Fruit fly (Drosophila melanogaster) whole organism, embryonic: ENCODE data around the gene Mlc1.

ENCODE experiments used
- Abd-B ChIP-seq: fragments of 200-800 bp; sonication (Bioruptor generic); optimal IDR thresholded peaks from 2 replicates; lab custom pipeline; 2018; ENCODE audit warnings: missing biosample characterization, mild to moderate bottlenecking, missing genetic modification characterization, moderate library complexity
- Adf1 ChIP-seq: fragments of 200-800 bp; sonication (Bioruptor generic); IDR thresholded peaks from 2 replicates; pipeline ENCODE4 v1.3.6; 2022; ENCODE audit warnings: missing biosample characterization, missing genetic modification characterization
- Asciz ChIP-seq: fragments of 200-800 bp; sonication (Bioruptor generic); optimal IDR thresholded peaks from 2 replicates; lab custom pipeline; 2017; ENCODE audit warnings: missing biosample characterization, mild to moderate bottlenecking, missing genetic modification characterization, missing genetic modification reagents
- B-H1 ChIP-seq: fragments of 200-800 bp; sonication (Bioruptor generic); IDR thresholded peaks from 3 replicates; pipeline ENCODE4 v1.3.6; 2022; ENCODE audit warnings: missing biosample characterization, missing genetic modification characterization
- CG10959 ChIP-seq: fragments of 200-800 bp; sonication (Bioruptor generic); IDR thresholded peaks from 2 replicates; pipeline ENCODE4 v1.3.6; 2022; ENCODE audit warnings: missing biosample characterization, missing genetic modification characterization
- CG11504 ChIP-seq: fragments of 200-800 bp; sonication (Bioruptor generic); optimal IDR thresholded peaks from 3 replicates; lab custom pipeline; 2019; ENCODE audit warnings: missing biosample characterization, mild to moderate bottlenecking, missing genetic modification characterization, moderate library complexity
- CG12659 ChIP-seq: fragments of 200-800 bp; sonication (Bioruptor generic); optimal IDR thresholded peaks from 3 replicates; lab custom pipeline; 2017; ENCODE audit warnings: mild to moderate bottlenecking, missing biosample characterization, missing genetic modification reagents, missing genetic modification characterization
- CG14667 ChIP-seq: fragments of 200-800 bp; sonication (Bioruptor generic); IDR thresholded peaks from 2 replicates; pipeline ENCODE4 v1.3.6; 2022; ENCODE audit warnings: missing biosample characterization, missing genetic modification characterization
- CG34376 ChIP-seq: fragments of 200-800 bp; sonication (Bioruptor generic); optimal IDR thresholded peaks from 2 replicates; lab custom pipeline; 2018; ENCODE audit warnings: missing biosample characterization, mild to moderate bottlenecking, missing genetic modification characterization
- CG34422 ChIP-seq: fragments of 200-800 bp; sonication (Bioruptor generic); IDR thresholded peaks from 3 replicates; pipeline ENCODE4 v1.3.6; 2022; ENCODE audit warnings: missing biosample characterization, missing genetic modification characterization
- CG4328 ChIP-seq: fragments of 200-800 bp; sonication (Bioruptor generic); optimal IDR thresholded peaks from 3 replicates; lab custom pipeline; 2017; ENCODE audit warnings: missing biosample characterization, missing genetic modification reagents, missing genetic modification characterization
- CG7839 ChIP-seq: fragments of 200-800 bp; sonication (Bioruptor generic); optimal IDR thresholded peaks from 3 replicates; lab custom pipeline; 2018; ENCODE audit warnings: missing biosample characterization, mild to moderate bottlenecking, missing genetic modification characterization, moderate library complexity
- E2f1 ChIP-seq: fragments of 200-800 bp; sonication (Bioruptor generic); IDR thresholded peaks from 2 replicates; pipeline ENCODE4 v1.3.6; 2022; ENCODE audit warnings: missing biosample characterization, missing genetic modification characterization
- ERR ChIP-seq: fragments of 200-800 bp; sonication (Bioruptor generic); optimal IDR thresholded peaks from 2 replicates; lab custom pipeline; 2016; ENCODE audit warnings: missing biosample characterization, missing genetic modification characterization
- HmgD ChIP-seq: fragments of 200-800 bp; sonication (Bioruptor generic); optimal IDR thresholded peaks from 3 replicates; lab custom pipeline; 2016; ENCODE audit warnings: missing biosample characterization, missing genetic modification characterization
- Hr39 ChIP-seq: fragments of >200 bp; optimal IDR thresholded peaks from 2 replicates; lab custom pipeline; 2017
- Med ChIP-seq: fragments of 200-800 bp; sonication (Bioruptor generic); peaks from one replicate; lab custom pipeline; 2016; ENCODE audit warnings: missing biosample characterization, missing genetic modification characterization, mild to moderate bottlenecking, inconsistent platforms, moderate library complexity
- Pdp1 ChIP-seq, 2 experiments: fragments of 200-800 bp; sonication (Bioruptor generic); optimal IDR thresholded peaks; 3 replicates each; lab custom pipeline; 2016; ENCODE audit warnings: missing biosample characterization in 2 of 2, missing genetic modification characterization in 2 of 2, mild to moderate bottlenecking in 1 of 2, moderate library complexity in 1 of 2
- Side ChIP-seq: fragments of 200-800 bp; sonication (Bioruptor generic); optimal IDR thresholded peaks from 2 replicates; lab custom pipeline; 2016; ENCODE audit warnings: missing biosample characterization, missing genetic modification characterization
- Sox102F ChIP-seq: fragments of 200-800 bp; sonication (Bioruptor generic); optimal IDR thresholded peaks from 2 replicates; lab custom pipeline; 2018; ENCODE audit warnings: missing biosample characterization, mild to moderate bottlenecking, missing genetic modification characterization, moderate library complexity
- ab ChIP-seq: fragments of 200-800 bp; sonication (Bioruptor generic); optimal IDR thresholded peaks from 2 replicates; lab custom pipeline; 2016; ENCODE audit warnings: missing biosample characterization, missing genetic modification characterization
- abd-A ChIP-seq: fragments of 200-800 bp; sonication (Bioruptor generic); optimal IDR thresholded peaks from 3 replicates; lab custom pipeline; 2019; ENCODE audit warnings: missing biosample characterization, mild to moderate bottlenecking, missing genetic modification characterization, moderate library complexity
- ash1 ChIP-seq: fragments of 200-800 bp; sonication (Bioruptor generic); optimal IDR thresholded peaks from 2 replicates; lab custom pipeline; 2018; ENCODE audit warnings: missing biosample characterization, mild to moderate bottlenecking, missing genetic modification characterization
- bcd ChIP-seq: fragments of 200-800 bp; sonication (Bioruptor generic); optimal IDR thresholded peaks from 2 replicates; lab custom pipeline; 2017; ENCODE audit warnings: missing biosample characterization, mild to moderate bottlenecking, missing genetic modification characterization
- btn ChIP-seq: fragments of 200-800 bp; sonication (Bioruptor generic); optimal IDR thresholded peaks from 2 replicates; lab custom pipeline; 2016; ENCODE audit warnings: missing biosample characterization, missing genetic modification characterization
- gem ChIP-seq: fragments of 200-800 bp; sonication (Bioruptor generic); optimal IDR thresholded peaks from 2 replicates; lab custom pipeline; 2019; ENCODE audit warnings: missing biosample characterization, mild to moderate bottlenecking, missing genetic modification characterization, moderate library complexity
- grau ChIP-seq: fragments of 200-800 bp; optimal IDR thresholded peaks from 3 replicates; lab custom pipeline; 2019; ENCODE audit warnings: missing biosample characterization, mild to moderate bottlenecking, missing genetic modification characterization, moderate library complexity
- hbn ChIP-seq: fragments of 200-800 bp; sonication (Bioruptor generic); IDR thresholded peaks from 2 replicates; pipeline ENCODE4 v1.3.6; 2022; ENCODE audit warnings: missing biosample characterization, missing genetic modification characterization; ENCODE audit not compliant: partially characterized antibody
- her ChIP-seq: fragments of 200-800 bp; sonication (Bioruptor generic); optimal IDR thresholded peaks from 2 replicates; lab custom pipeline; 2016; ENCODE audit warnings: missing biosample characterization, missing genetic modification characterization
- kah ChIP-seq: fragments of 200-800 bp; sonication (Bioruptor generic); optimal IDR thresholded peaks from 2 replicates; lab custom pipeline; 2018; ENCODE audit warnings: missing biosample characterization, mild to moderate bottlenecking, missing genetic modification characterization
- lab ChIP-seq: fragments of 200-800 bp; sonication (Bioruptor generic); optimal IDR thresholded peaks from 3 replicates; lab custom pipeline; 2017; ENCODE audit warnings: missing biosample characterization, missing genetic modification characterization, mild to moderate bottlenecking, moderate library complexity, missing genetic modification reagents
- lbe ChIP-seq: fragments of 200-800 bp; sonication (Bioruptor generic); optimal IDR thresholded peaks from 2 replicates; lab custom pipeline; 2016; ENCODE audit warnings: missing biosample characterization, mild to moderate bottlenecking, missing genetic modification characterization
- onecut ChIP-seq: fragments of 200-800 bp; sonication (Bioruptor generic); IDR thresholded peaks from 2 replicates; pipeline ENCODE4 v1.3.6; 2022; ENCODE audit warnings: missing biosample characterization, missing genetic modification characterization
- org-1 ChIP-seq: fragments of 200-800 bp; sonication (Bioruptor generic); optimal IDR thresholded peaks from 2 replicates; lab custom pipeline; 2017; ENCODE audit warnings: missing biosample characterization, missing genetic modification characterization
- otp ChIP-seq: fragments of 200-800 bp; sonication (Bioruptor generic); IDR thresholded peaks from 3 replicates; pipeline ENCODE4, ENCODE4 v1.3.6; 2022; ENCODE audit warnings: missing biosample characterization, missing genetic modification characterization
- repo ChIP-seq: fragments of 200-800 bp; sonication (Bioruptor generic); optimal IDR thresholded peaks from 2 replicates; lab custom pipeline; 2016; ENCODE audit warnings: missing biosample characterization, missing genetic modification characterization
- row ChIP-seq: fragments of 200-800 bp; sonication (Bioruptor generic); IDR thresholded peaks from 3 replicates; pipeline ENCODE4 v1.3.6; 2022; ENCODE audit warnings: missing biosample characterization, missing genetic modification characterization
- sd ChIP-seq: fragments of 200-800 bp; sonication (Bioruptor generic); optimal IDR thresholded peaks from 3 replicates; lab custom pipeline; 2018; ENCODE audit warnings: missing biosample characterization, mild to moderate bottlenecking, missing genetic modification characterization, moderate library complexity
- sens ChIP-seq: fragments of 200-800 bp; sonication (Bioruptor generic); peaks from one replicate; lab custom pipeline; 2016; ENCODE audit warnings: missing biosample characterization, missing genetic modification characterization
- tin ChIP-seq: fragments of 200-800 bp; sonication (Bioruptor generic); optimal IDR thresholded peaks from 3 replicates; lab custom pipeline; 2016; ENCODE audit warnings: missing biosample characterization, missing genetic modification characterization
- ttk ChIP-seq: fragments of 200-800 bp; sonication (Bioruptor generic); IDR thresholded peaks from 2 replicates; pipeline ENCODE4 v2.1.2; 2022; ENCODE audit warnings: missing biosample characterization, missing genetic modification characterization
- zf30C ChIP-seq: fragments of 200-800 bp; sonication (Bioruptor generic); optimal IDR thresholded peaks from 3 replicates; lab custom pipeline; 2018; ENCODE audit warnings: missing biosample characterization, mild to moderate bottlenecking, missing genetic modification characterization
- zfh1 ChIP-seq: fragments of 200-800 bp; sonication (Bioruptor generic); IDR thresholded peaks from 3 replicates; pipeline ENCODE4 v1.3.6; 2022; ENCODE audit warnings: missing biosample characterization, missing genetic modification characterization

The Mlc1 gene

DNA sequence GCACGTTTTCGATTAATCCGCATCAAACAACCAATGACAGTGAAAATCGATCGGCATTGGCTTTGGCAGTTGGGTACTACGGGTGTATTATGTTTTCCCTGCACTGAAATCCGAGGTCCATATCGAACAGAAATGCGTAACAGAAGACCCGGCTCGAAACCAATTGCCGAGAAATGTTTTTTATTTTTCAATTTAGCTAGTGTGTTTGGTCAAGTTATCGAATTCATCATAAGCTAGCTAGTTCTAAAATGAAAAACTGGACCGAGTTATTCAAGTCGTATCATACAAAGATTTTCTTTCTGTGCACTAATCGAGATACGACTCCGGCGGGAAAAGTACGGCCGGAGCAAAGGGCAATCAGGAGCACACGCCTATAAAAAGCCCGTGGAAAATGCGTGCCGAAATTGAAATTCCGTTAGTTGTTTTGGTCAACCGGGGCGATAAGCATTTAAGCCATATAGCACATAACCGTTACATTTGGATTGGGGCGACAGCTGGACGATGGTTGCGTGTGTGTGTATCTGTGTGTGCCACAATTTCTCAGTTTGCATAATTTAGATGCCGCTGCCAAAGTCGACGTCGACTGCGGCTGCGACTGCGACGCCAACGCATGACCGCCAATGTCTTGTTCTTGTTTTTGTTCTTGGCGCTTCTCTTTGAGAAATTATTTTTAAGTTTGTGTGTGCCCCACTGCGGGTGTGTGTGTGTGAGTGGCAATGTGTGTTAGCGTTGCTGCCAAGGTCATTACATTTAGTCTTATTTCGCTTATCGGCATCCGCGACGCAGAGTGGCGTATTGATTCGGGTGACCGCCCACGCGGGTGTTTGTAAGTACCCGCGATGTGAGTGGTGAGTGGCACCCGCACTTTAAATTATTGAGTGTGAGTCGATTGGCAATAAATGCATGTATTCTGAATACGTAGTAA lies 50.6 kb downstream of the Mlc1 start (continued):
- no peak for TF ChIP-seq zfh1 (GFP tag; lab: Robert Waterston, UW)
- no peak for TF ChIP-seq CG10959 (GFP tag; lab: Robert Waterston, UW)
- no peak for TF ChIP-seq HmgD
- TF ChIP-seq B-H1 (GFP tag; lab: Robert Waterston, UW), result no peak
- TF ChIP-seq CG34422, result 0 out of 3 replicates have a peak, but pooled peaks have one; percentile 14
- TF ChIP-seq CG11504 (tag; lab: Kevin White, UChicago), result no peak
- peak; percentile 64 for TF ChIP-seq onecut (GFP tag; lab: Robert Waterston, UW)
- peak; percentile 93 for TF ChIP-seq Adf1 (GFP tag; lab: Robert Waterston, UW)
- no peak for TF ChIP-seq CG12659
- no peak for TF ChIP-seq CG14667 (GFP tag; lab: Robert Waterston, UW)
- no peak for TF ChIP-seq Asciz (GFP tag; lab: Kevin White, UChicago)
- no peak for TF ChIP-seq ERR (GFP tag; lab: Kevin White, UChicago)
- TF ChIP-seq repo (GFP tag; lab: Kevin White, UChicago), result no peak
- TF ChIP-seq kah, result no peak
- TF ChIP-seq ttk (GFP tag; lab: Robert Waterston, UW), result no peak
- TF ChIP-seq Side, result peak; percentile 11
- no peak for TF ChIP-seq ash1 (GFP tag; lab: Kevin White, UChicago)
- TF ChIP-seq org-1 (GFP tag; lab: Kevin White, UChicago), result no peak
- no peak for TF ChIP-seq bcd (GFP tag; lab: Kevin White, UChicago)
- TF ChIP-seq tin (GFP tag; lab: Kevin White, UChicago), result no peak
- no peak for TF ChIP-seq Abd-B (GFP tag; lab: Kevin White, UChicago)
- TF ChIP-seq sd (tag; lab: Kevin White, UChicago), result peak; percentile 5
- peak; percentile 87 for TF ChIP-seq Med (GFP tag; lab: Kevin White, UChicago)
- no peak for TF ChIP-seq her
- TF ChIP-seq otp (GFP tag; lab: Robert Waterston, UW), result 0 out of 3 replicates have a peak, but pooled peaks have one; percentile 24
- TF ChIP-seq lbe (GFP tag; lab: Kevin White, UChicago), result no peak
- no peak for TF ChIP-seq btn (GFP tag; lab: Kevin White, UChicago)
- TF ChIP-seq Sox102F (GFP tag; lab: Kevin White, UChicago), result peak; percentile 17
- TF ChIP-seq zf30C (GFP tag; lab: Kevin White, UChicago), result no peak
- TF ChIP-seq abd-A (tag; lab: Kevin White, UChicago), result peak; percentile 3
- peak in 1 of 2 experiments; percentile 55 for TF ChIP-seq Pdp1 (GFP tag; optimal IDR thresholded peaks at IDR 0.05; lab: Kevin White, UChicago)
- TF ChIP-seq grau, result no peak
- TF ChIP-seq E2f1, result 0 out of 2 replicates have a peak, but pooled peaks have one; percentile 29
- no peak for TF ChIP-seq hbn (GFP tag; lab: Robert Waterston, UW)

dm6 chr3R:27608536-27608935 lies 51.4 kb downstream of the Mlc1 start:
- TF ChIP-seq gem (tag; lab: Kevin White, UChicago) (peak; percentile 22), Hr39 (lab: Kevin White, UChicago) (no peak), CG34376 (GFP tag; lab: Kevin White, UChicago) (no peak), row (GFP tag; lab: Robert Waterston, UW) (peak; percentile 39), lab (peak; percentile 3), CG7839 (tag; lab: Kevin White, UChicago) (peak; percentile 16), CG4328 (GFP tag; lab: Kevin White, UChicago) (no peak), grau (peak; percentile 68), ab (GFP tag; lab: Kevin White, UChicago) (no peak), sens (GFP tag; lab: Kevin White, UChicago) (peak; percentile 50)
